Worm (Caenorhabditis elegans) whole organism, L1 larva: ENCODE measurements around the gene clec-185.

Source experiments
- C04F5.9 ChIP-seq: sonication (generic microtip); optimal IDR thresholded peaks from 2 replicates; lab custom pipeline; 2016; ENCODE audit warnings: missing genetic modification characterization, missing compliant biosample characterization
- Y116A8C.19 ChIP-seq: sonication (generic microtip); optimal IDR thresholded peaks from 2 replicates; lab custom pipeline; 2016; ENCODE audit warnings: missing compliant biosample characterization, missing genetic modification characterization, borderline replicate concordance
- aly-2 ChIP-seq: fragments of 150-350 bp; optimal IDR thresholded peaks from 2 replicates; lab custom pipeline; 2014; ENCODE audit warnings: missing biosample characterization, missing genetic modification characterization
- ama-1 ChIP-seq: fragments of 150-350 bp; optimal IDR thresholded peaks from 2 replicates; lab custom pipeline; 2014
- blmp-1 ChIP-seq: fragments of 150-350 bp; optimal IDR thresholded peaks from 2 replicates; lab custom pipeline; 2014; ENCODE audit warnings: missing biosample characterization, missing genetic modification characterization
- ceh-63 ChIP-seq: fragments of 200-800 bp; sonication (Bioruptor generic); optimal IDR thresholded peaks from 2 replicates; lab custom pipeline; 2018; ENCODE audit warnings: mild to moderate bottlenecking, missing genetic modification characterization, missing compliant biosample characterization
- ceh-88 ChIP-seq: fragments of 200-800 bp; sonication (Bioruptor generic); IDR thresholded peaks from 2 replicates; pipeline ENCODE4 v1.3.6; 2022; ENCODE audit warnings: missing genetic modification characterization, missing compliant biosample characterization
- ceh-90 ChIP-seq: sonication (generic microtip); optimal IDR thresholded peaks from 2 replicates; lab custom pipeline; 2016; ENCODE audit warnings: missing genetic modification characterization, missing compliant biosample characterization
- dpl-1 ChIP-seq, 3 experiments: fragments of 150-350 bp in 2 of 3; sonication (generic microtip) in 1 of 3; optimal IDR thresholded peaks; 2 replicates each; lab custom pipeline; 2014 to 2017; ENCODE audit warnings: missing biosample characterization in 3 of 3, missing genetic modification characterization in 3 of 3, missing genetic modification reagents in 3 of 3
- dsc-1 ChIP-seq: sonication (generic microtip); optimal IDR thresholded peaks from 2 replicates; lab custom pipeline; 2016; ENCODE audit warnings: mild to moderate bottlenecking, missing genetic modification characterization, missing compliant biosample characterization
- efl-3 ChIP-seq: fragments of 200-800 bp; sonication (Bioruptor generic); optimal IDR thresholded peaks from 2 replicates; lab custom pipeline; 2018; ENCODE audit warnings: mild to moderate bottlenecking, missing genetic modification characterization, missing compliant biosample characterization
- elt-2 ChIP-seq: sonication (generic microtip); optimal IDR thresholded peaks from 2 replicates; lab custom pipeline; 2016; ENCODE audit warnings: missing genetic modification characterization, mild to moderate bottlenecking, inconsistent platforms, missing compliant biosample characterization, missing genetic modification reagents
- elt-3 ChIP-seq, 6 experiments: fragments of 150-350 bp in 1 of 6; sonication (generic microtip); optimal IDR thresholded peaks; 2 replicates each; lab custom pipeline; 2017 to 2018; ENCODE audit warnings: missing biosample characterization in 6 of 6, missing genetic modification characterization in 6 of 6, inconsistent platforms in 1 of 6
- fkh-10 ChIP-seq: sonication (generic microtip); optimal IDR thresholded peaks from 2 replicates; lab custom pipeline; 2017; ENCODE audit warnings: missing biosample characterization, missing genetic modification reagents, missing genetic modification characterization
- fkh-8 ChIP-seq: sonication (generic microtip); optimal IDR thresholded peaks from 2 replicates; lab custom pipeline; 2016; ENCODE audit warnings: mild to moderate bottlenecking, missing genetic modification characterization, missing compliant biosample characterization
- fos-1 ChIP-seq: fragments of 150-350 bp; optimal IDR thresholded peaks from 2 replicates; lab custom pipeline; 2014; ENCODE audit warnings: missing biosample characterization, missing genetic modification characterization
- hlh-17 ChIP-seq: fragments of 200-800 bp; sonication (Bioruptor generic); optimal IDR thresholded peaks from 2 replicates; lab custom pipeline; 2018; ENCODE audit warnings: missing genetic modification characterization, mild to moderate bottlenecking, missing compliant biosample characterization, moderate library complexity, borderline replicate concordance
- hpl-2 ChIP-seq: fragments of 150-350 bp; optimal IDR thresholded peaks from 2 replicates; lab custom pipeline; 2014; ENCODE audit warnings: missing biosample characterization, missing genetic modification reagents, missing genetic modification characterization
- jun-1 ChIP-seq: fragments of 150-350 bp; optimal IDR thresholded peaks from 2 replicates; lab custom pipeline; 2014; ENCODE audit warnings: missing biosample characterization, missing genetic modification reagents, missing genetic modification characterization
- lin-13 ChIP-seq: fragments of 150-350 bp; optimal IDR thresholded peaks from 2 replicates; lab custom pipeline; 2014; ENCODE audit warnings: missing biosample characterization, missing genetic modification reagents, missing genetic modification characterization
- lin-14 ChIP-seq: fragments of 200-800 bp; sonication (Bioruptor generic); optimal IDR thresholded peaks from 2 replicates; lab custom pipeline; 2018; ENCODE audit warnings: mild to moderate bottlenecking, missing genetic modification characterization, moderate library complexity, missing compliant biosample characterization
- lin-35 ChIP-seq, 2 experiments: fragments of 150-350 bp; optimal IDR thresholded peaks; 2 replicates each; lab custom pipeline; 2014; ENCODE audit warnings: missing biosample characterization in 2 of 2, missing genetic modification characterization in 2 of 2, missing genetic modification reagents in 2 of 2
- lir-3 ChIP-seq: sonication (generic microtip); optimal IDR thresholded peaks from 2 replicates; lab custom pipeline; 2016; ENCODE audit warnings: mild to moderate bottlenecking, missing genetic modification characterization, moderate library complexity, missing compliant biosample characterization; ENCODE audit not compliant: poor library complexity
- mab-9 ChIP-seq: fragments of 200-800 bp; sonication (Bioruptor generic); IDR thresholded peaks from 2 replicates; pipeline ENCODE4 v1.3.6; 2022; ENCODE audit warnings: missing genetic modification reagents, missing genetic modification characterization, missing compliant biosample characterization
- mdl-1 ChIP-seq, 2 experiments: fragments of 150-350 bp; optimal IDR thresholded peaks; 2 replicates each; lab custom pipeline; 2014 to 2017; ENCODE audit warnings: missing biosample characterization in 2 of 2, missing genetic modification characterization in 2 of 2, inconsistent platforms in 1 of 2
- mef-2 ChIP-seq: fragments of 150-350 bp; optimal IDR thresholded peaks from 2 replicates; lab custom pipeline; 2014; ENCODE audit warnings: missing biosample characterization, missing genetic modification characterization
- nhr-11 ChIP-seq: fragments of 150-350 bp; optimal IDR thresholded peaks from 2 replicates; lab custom pipeline; 2014; ENCODE audit warnings: missing biosample characterization, missing genetic modification characterization
- nhr-12 ChIP-seq: sonication (generic microtip); optimal IDR thresholded peaks from 2 replicates; lab custom pipeline; 2017; ENCODE audit warnings: missing biosample characterization, missing genetic modification characterization
- nhr-20 ChIP-seq: sonication (generic microtip); optimal IDR thresholded peaks from 2 replicates; lab custom pipeline; 2016; ENCODE audit warnings: mild to moderate bottlenecking, missing genetic modification characterization, missing compliant biosample characterization
- nhr-237 ChIP-seq: fragments of 150-350 bp; optimal IDR thresholded peaks from 2 replicates; lab custom pipeline; 2014; ENCODE audit warnings: missing biosample characterization, missing genetic modification characterization
- nhr-47 ChIP-seq: sonication (generic microtip); optimal IDR thresholded peaks from 2 replicates; lab custom pipeline; 2016; ENCODE audit warnings: mild to moderate bottlenecking, missing genetic modification characterization, moderate library complexity, missing compliant biosample characterization
- nhr-71 ChIP-seq: sonication (generic microtip); optimal IDR thresholded peaks from 2 replicates; lab custom pipeline; 2016; ENCODE audit warnings: mild to moderate bottlenecking, missing genetic modification characterization, moderate library complexity, missing compliant biosample characterization
- nhr-84 ChIP-seq: sonication (generic microtip); optimal IDR thresholded peaks from 2 replicates; lab custom pipeline; 2017; ENCODE audit warnings: missing biosample characterization, missing genetic modification characterization
- nhr-85 ChIP-seq: sonication (generic microtip); peaks from one replicate; lab custom pipeline; 2016; ENCODE audit warnings: missing genetic modification characterization, inconsistent platforms, missing compliant biosample characterization
- pag-3 ChIP-seq: sonication (generic microtip); optimal IDR thresholded peaks from 2 replicates; lab custom pipeline; 2017; ENCODE audit warnings: missing genetic modification characterization, mild to moderate bottlenecking, missing compliant biosample characterization, antibody characterized with exemption, borderline replicate concordance; ENCODE audit not compliant: insufficient read depth
- pqm-1 ChIP-seq: sonication (generic microtip); optimal IDR thresholded peaks from 3 replicates; lab custom pipeline; 2017; ENCODE audit warnings: missing biosample characterization, missing genetic modification characterization
- skn-1 ChIP-seq: fragments of 150-350 bp; optimal IDR thresholded peaks from 2 replicates; lab custom pipeline; 2014; ENCODE audit warnings: missing biosample characterization, missing genetic modification characterization
- snu-23 ChIP-seq: sonication (generic microtip); optimal IDR thresholded peaks from 2 replicates; lab custom pipeline; 2016; ENCODE audit warnings: missing genetic modification characterization, missing compliant biosample characterization
- sup-37 ChIP-seq: fragments of 200-800 bp; sonication (Bioruptor generic); optimal IDR thresholded peaks from 2 replicates; lab custom pipeline; 2018; ENCODE audit warnings: mild to moderate bottlenecking, missing genetic modification characterization, missing compliant biosample characterization
- unc-86 ChIP-seq: sonication (generic microtip); optimal IDR thresholded peaks from 2 replicates; lab custom pipeline; 2016; ENCODE audit warnings: missing genetic modification characterization, missing compliant biosample characterization
- unc-98 ChIP-seq: fragments of 200-800 bp; sonication (Bioruptor generic); IDR thresholded peaks from 2 replicates; pipeline ENCODE4 v1.3.6; 2022; ENCODE audit warnings: missing genetic modification characterization, missing compliant biosample characterization
- vab-15 ChIP-seq: sonication (generic microtip); optimal IDR thresholded peaks from 2 replicates; lab custom pipeline; 2017; ENCODE audit warnings: missing genotype, mild to moderate bottlenecking, missing genetic modification characterization, missing compliant biosample characterization
- xbp-1 ChIP-seq: sonication (generic microtip); optimal IDR thresholded peaks from 2 replicates; lab custom pipeline; 2016; ENCODE audit warnings: missing genetic modification characterization, missing compliant biosample characterization
- ztf-11 ChIP-seq, 2 experiments: sonication (generic microtip); optimal IDR thresholded peaks; 2 replicates each; lab custom pipeline; 2016 to 2017; ENCODE audit warnings: missing genetic modification characterization in 2 of 2, missing biosample characterization in 1 of 2, missing compliant biosample characterization in 1 of 2

Gene clec-185

ce11 chrIV:12464822-12465221 lies 26.4 kb downstream of the clec-185 start (continued):
- TF ChIP-seq ceh-90 (tag; lab: Kevin White, UChicago) (no peak), nhr-85 (tag; lab: Kevin White, UChicago) (peak; percentile 38), sup-37 (GFP tag; lab: Kevin White, UChicago) (no peak), unc-86 (tag; lab: Kevin White, UChicago) (no peak), efl-3 (GFP tag; lab: Kevin White, UChicago) (no peak), aly-2 (tag; lab: Kevin White, UChicago) (no peak), C04F5.9 (tag; lab: Kevin White, UChicago) (no peak), nhr-237 (tag; lab: Kevin White, UChicago) (no peak), ztf-11 (tag; optimal IDR thresholded peaks at IDR 0.05; lab: Kevin White, UChicago) (no peak), xbp-1 (tag; lab: Kevin White, UChicago) (no peak), nhr-47 (tag; lab: Kevin White, UChicago) (no peak), Y116A8C.19 (tag; lab: Kevin White, UChicago) (no peak), fkh-8 (tag; lab: Kevin White, UChicago) (peak; percentile 83), lir-3 (tag; lab: Kevin White, UChicago) (no peak), snu-23 (no peak), lin-13 (no peak), ceh-88 (GFP tag; lab: Robert Waterston, UW) (no peak), skn-1 (tag; lab: Kevin White, UChicago) (peak; percentile 31), nhr-11 (tag; lab: Kevin White, UChicago) (no peak), lin-14 (GFP tag; lab: Kevin White, UChicago) (peak; percentile 85), ceh-63 (GFP tag; lab: Kevin White, UChicago) (no peak), mef-2 (tag; lab: Kevin White, UChicago) (no peak), hpl-2 (GFP tag; lab: Kevin White, UChicago) (no peak), mdl-1 (tag; optimal IDR thresholded peaks at IDR 0.05; lab: Kevin White, UChicago) (no peak), nhr-12 (tag; lab: Kevin White, UChicago) (no peak), nhr-84 (tag; lab: Kevin White, UChicago) (no peak), vab-15 (tag; lab: Kevin White, UChicago) (no peak), hlh-17 (no peak), lin-35 (GFP tag; optimal IDR thresholded peaks at IDR 0.05; lab: Kevin White, UChicago) (peak in 1 of 2 experiments; percentile 22), nhr-71 (tag; lab: Kevin White, UChicago) (no peak), dsc-1 (tag; lab: Kevin White, UChicago) (no peak), mab-9 (no peak), fkh-10 (GFP tag; lab: Kevin White, UChicago) (peak; percentile 19), unc-98 (no peak), pag-3 (tag; lab: Kevin White, UChicago) (no peak), fos-1 (tag; lab: Kevin White, UChicago) (no peak), elt-2 (tag; lab: Kevin White, UChicago) (no peak)

ce11 chrIV:12467761-12468160 lies 29.3 kb downstream of the clec-185 start:
- TF ChIP-seq nhr-71 (tag; lab: Kevin White, UChicago) (peak; percentile 3), jun-1 (tag; lab: Kevin White, UChicago) (no peak), nhr-85 (tag; lab: Kevin White, UChicago) (peak; percentile 83), lin-14 (GFP tag; lab: Kevin White, UChicago) (peak; percentile 79), pqm-1 (tag; lab: Kevin White, UChicago) (no peak), dpl-1 (GFP tag; optimal IDR thresholded peaks at IDR 0.05; lab: Kevin White, UChicago) (no peak), snu-23 (peak; percentile 19), nhr-20 (peak; percentile 23), xbp-1 (tag; lab: Kevin White, UChicago) (no peak), blmp-1 (peak; percentile 40), ama-1 (lab: Kevin White, UChicago) (no peak), lin-35 (GFP tag; optimal IDR thresholded peaks at IDR 0.05; lab: Kevin White, UChicago) (peak in 1 of 2 experiments; percentile 11), elt-3 (tag; optimal IDR thresholded peaks at IDR 0.05; lab: Kevin White, UChicago) (peak in 1 of 6 experiments; percentile 53)
